Worm (Caenorhabditis elegans): ENCODE measurements around the gene dgat-2.

DNA sequence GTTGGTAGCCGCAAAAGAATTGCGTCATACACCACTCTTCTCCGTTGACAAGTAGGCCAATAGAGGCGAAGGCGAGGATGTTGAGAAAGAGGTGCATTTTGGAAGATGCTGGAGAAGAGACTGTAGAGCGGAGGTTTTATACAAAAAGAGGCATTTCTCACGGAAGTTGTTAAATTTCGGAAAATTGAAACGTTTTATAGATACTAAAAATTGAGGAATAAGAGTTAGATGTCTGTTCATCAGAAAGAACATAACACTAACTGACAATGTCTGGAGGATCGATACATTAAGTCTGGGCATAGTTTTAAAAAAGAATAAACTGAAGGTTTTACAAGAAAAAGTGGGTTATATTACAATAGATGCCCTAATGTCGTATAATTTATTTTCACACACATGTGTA lies 45.9 kb upstream of the dgat-2 start, which contains the start of gene Y6G8.14:
- TF ChIP-seq fkh-2 (tag; optimal IDR thresholded peaks at IDR 0.05) (no peak), snpc-4 (tag; optimal IDR thresholded peaks at IDR 0.05) (no peak), hmg-11 (tag; optimal IDR thresholded peaks at IDR 0.05) (no peak), pha-4 (tag; optimal IDR thresholded peaks at IDR 0.05) (no peak), daf-12 (tag; optimal IDR thresholded peaks at IDR 0.05) (no peak), nhr-28 (tag; optimal IDR thresholded peaks at IDR 0.05) (no peak), nhr-11 (tag; optimal IDR thresholded peaks at IDR 0.05) (no peak), aly-2 (tag; optimal IDR thresholded peaks at IDR 0.05) (no peak)
